Fruit fly (Drosophila melanogaster): ENCODE results near the gene nonA-l.

The nonA-l gene

DNA sequence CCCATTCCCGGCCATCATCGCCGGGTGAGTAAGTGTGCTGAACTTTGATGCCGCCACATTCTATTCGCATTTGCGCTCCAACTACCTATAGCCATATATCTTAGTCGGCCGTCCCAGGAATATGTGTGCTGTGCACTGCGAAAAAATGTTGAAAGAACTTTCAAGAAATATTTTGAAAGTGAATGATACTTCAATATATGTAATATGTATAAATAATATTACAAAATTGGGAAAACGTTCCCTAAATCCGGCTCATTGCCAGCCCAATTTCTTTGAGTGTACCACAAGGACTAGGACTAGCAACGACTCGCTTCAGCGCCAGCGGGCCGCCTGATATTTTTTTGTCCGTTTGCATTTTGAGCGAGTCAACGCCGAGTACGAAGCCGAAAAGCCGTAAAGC, 33.2 kb downstream of the nonA-l start:
- TF ChIP-seq lmd (GFP tag; IDR thresholded peaks at IDR 0.05) = 0 out of 2 replicates have a peak, but pooled peaks have one; percentile 18
- no peak for TF ChIP-seq Fer2 (tag; optimal IDR thresholded peaks at IDR 0.05)
- TF ChIP-seq CG2889 (GFP tag; IDR thresholded peaks at IDR 0.05) = 0 out of 3 replicates have a peak, but pooled peaks have one; percentile 34
- peak; percentile 32 for TF ChIP-seq Ssrp (tag; optimal IDR thresholded peaks at IDR 0.05)
- peak; percentile 33 for TF ChIP-seq CG10979 (tag; optimal IDR thresholded peaks at IDR 0.05)
- peak; percentile 20 for TF ChIP-seq nmo (GFP tag; optimal IDR thresholded peaks at IDR 0.05)
- no peak for TF ChIP-seq h (optimal IDR thresholded peaks at IDR 0.05)
- TF ChIP-seq CG12391 (tag; optimal IDR thresholded peaks at IDR 0.05) = peak; percentile 31
- TF ChIP-seq CG11456 (GFP tag; IDR thresholded peaks at IDR 0.05) = 0 out of 3 replicates have a peak, but pooled peaks have one; percentile 44
- TF ChIP-seq eve (GFP tag; optimal IDR thresholded peaks at IDR 0.05) = no peak
- TF ChIP-seq Ptx1 (GFP tag; IDR thresholded peaks at IDR 0.05) = 0 out of 2 replicates have a peak, but pooled peaks have one; percentile 23
- TF ChIP-seq CG17361 (GFP tag; IDR thresholded peaks at IDR 0.05) = 0 out of 3 replicates have a peak, but pooled peaks have one; percentile 17
- peak; percentile 18 for TF ChIP-seq Sox102F (GFP tag; optimal IDR thresholded peaks at IDR 0.05)
- no peak for TF ChIP-seq pan (optimal IDR thresholded peaks at IDR 0.05)
- peak in 1 of 2 experiments; percentile 6 for TF ChIP-seq pan (GFP tag; optimal IDR thresholded peaks at IDR 0.05 in 1 of 2, IDR thresholded peaks at IDR 0.05 in 1 of 2)
- peak; percentile 49 for TF ChIP-seq dmrt11E (tag; optimal IDR thresholded peaks at IDR 0.05)
- no peak for TF ChIP-seq Ets65A (GFP tag)
- peak; percentile 2 for TF ChIP-seq CG16815 (GFP tag; optimal IDR thresholded peaks at IDR 0.05)
- no peak for TF ChIP-seq CG9437 (GFP tag; optimal IDR thresholded peaks at IDR 0.05)
- peak; percentile 7 for TF ChIP-seq Oli (tag; optimal IDR thresholded peaks at IDR 0.05)
- TF ChIP-seq Xrp1 (GFP tag; IDR thresholded peaks at IDR 0.05) = peak; percentile 63
- TF ChIP-seq CG30020 (tag; optimal IDR thresholded peaks at IDR 0.05) = no peak
- TF ChIP-seq stc (GFP tag; IDR thresholded peaks at IDR 0.05) = peak; percentile 35; the same call in 1 of the 2 replicates
- peak; percentile 30 for TF ChIP-seq CG14710 (tag; optimal IDR thresholded peaks at IDR 0.05)
- TF ChIP-seq B-H1 (GFP tag; IDR thresholded peaks at IDR 0.05) = 0 out of 3 replicates have a peak, but pooled peaks have one; percentile 11
- TF ChIP-seq Chrac-16 (GFP tag; optimal IDR thresholded peaks at IDR 0.05) = peak; percentile 7
- no peak for TF ChIP-seq prd (optimal IDR thresholded peaks at IDR 0.05)
- TF ChIP-seq prd (GFP tag; IDR thresholded peaks at IDR 0.05) = peak; percentile 78; the same call in 2 of the 3 replicates
- peak; percentile 14 for TF ChIP-seq az2 (GFP tag; optimal IDR thresholded peaks at IDR 0.05)
- peak; percentile 8 for TF ChIP-seq tin (GFP tag; optimal IDR thresholded peaks at IDR 0.05)
- TF ChIP-seq ci (GFP tag; IDR thresholded peaks at IDR 0.05) = peak; percentile 20; the same call in 1 of the 3 replicates
- peak; percentile 40 for TF ChIP-seq CG2712 (tag; optimal IDR thresholded peaks at IDR 0.05)
- TF ChIP-seq CG31441 (GFP tag; IDR thresholded peaks at IDR 0.05) = 0 out of 2 replicates have a peak, but pooled peaks have one; percentile 29
- TF ChIP-seq gem (tag; optimal IDR thresholded peaks at IDR 0.05) = peak; percentile 51
- no peak for TF ChIP-seq CG13296 (GFP tag; optimal IDR thresholded peaks at IDR 0.05)
- TF ChIP-seq tx (GFP tag; optimal IDR thresholded peaks at IDR 0.05) = no peak
- peak; percentile 13 for TF ChIP-seq CG9727 (GFP tag; optimal IDR thresholded peaks at IDR 0.05)
- TF ChIP-seq zen (tag; optimal IDR thresholded peaks at IDR 0.05) = peak; percentile 58
- TF ChIP-seq CG18262 (tag; optimal IDR thresholded peaks at IDR 0.05) = peak; percentile 29
- TF ChIP-seq Hr51 (GFP tag; optimal IDR thresholded peaks at IDR 0.05) = no peak
- TF ChIP-seq CG11695 (GFP tag; IDR thresholded peaks at IDR 0.05) = 0 out of 3 replicates have a peak, but pooled peaks have one; percentile 50
- TF ChIP-seq CG10431 (GFP tag; optimal IDR thresholded peaks at IDR 0.05) = no peak
- TF ChIP-seq fd96Cb (tag; optimal IDR thresholded peaks at IDR 0.05) = peak; percentile 5
- TF ChIP-seq row (GFP tag; IDR thresholded peaks at IDR 0.05) = peak; percentile 41; the same call in 1 of the 3 replicates
- TF ChIP-seq sens-2 (GFP tag; IDR thresholded peaks at IDR 0.05) = 0 out of 2 replicates have a peak, but pooled peaks have one; percentile 13
- peak; percentile 33; the same call in 1 of the 2 replicates for TF ChIP-seq CG17328 (GFP tag; IDR thresholded peaks at IDR 0.05)
- TF ChIP-seq CG4404 (GFP tag; IDR thresholded peaks at IDR 0.05) = peak; percentile 24; the same call in 1 of the 2 replicates
- TF ChIP-seq phol (tag; optimal IDR thresholded peaks at IDR 0.05) = peak; percentile 37
- peak in 1 of 2 experiments; percentile 5 for TF ChIP-seq dpn (GFP tag; optimal IDR thresholded peaks at IDR 0.05)
- TF ChIP-seq Oaz (GFP tag; IDR thresholded peaks at IDR 0.05) = no peak
- TF ChIP-seq Optix (GFP tag; IDR thresholded peaks at IDR 0.05) = peak; percentile 13; the same call in 1 of the 3 replicates

Measured in whole organism, embryonic.